Fruit fly (Drosophila melanogaster): ENCODE measurements around the gene Or22c.

The Or22c gene

dm6 chr2L:2079619-2080018, 25.2 kb downstream of the Or22c start, which contains the start of gene CG12674:
Gene CG12674 (plus strand): TSS chr2L:2079919.
- TF ChIP-seq Dll (optimal IDR thresholded peaks at IDR 0.05) (no peak), pan (optimal IDR thresholded peaks at IDR 0.05) (no peak), usp (GFP tag; optimal IDR thresholded peaks at IDR 0.05) (no peak), EcR (GFP tag; optimal IDR thresholded peaks at IDR 0.05) (no peak), psq (optimal IDR thresholded peaks at IDR 0.05) (no peak), CG8478 (optimal IDR thresholded peaks at IDR 0.05) (no peak)

- TF ChIP-seq psq (optimal IDR thresholded peaks at IDR 0.05) = no peak
- no peak for TF ChIP-seq CG8478 (optimal IDR thresholded peaks at IDR 0.05)
- no peak for TF ChIP-seq Dll (optimal IDR thresholded peaks at IDR 0.05)
- TF ChIP-seq EcR (GFP tag; optimal IDR thresholded peaks at IDR 0.05) = no peak
- no peak for TF ChIP-seq usp (GFP tag; optimal IDR thresholded peaks at IDR 0.05)
- TF ChIP-seq pan (optimal IDR thresholded peaks at IDR 0.05) = no peak
Observed at dm6 chr2L:2084349-2084748, 30.0 kb downstream of the Or22c start.

DNA sequence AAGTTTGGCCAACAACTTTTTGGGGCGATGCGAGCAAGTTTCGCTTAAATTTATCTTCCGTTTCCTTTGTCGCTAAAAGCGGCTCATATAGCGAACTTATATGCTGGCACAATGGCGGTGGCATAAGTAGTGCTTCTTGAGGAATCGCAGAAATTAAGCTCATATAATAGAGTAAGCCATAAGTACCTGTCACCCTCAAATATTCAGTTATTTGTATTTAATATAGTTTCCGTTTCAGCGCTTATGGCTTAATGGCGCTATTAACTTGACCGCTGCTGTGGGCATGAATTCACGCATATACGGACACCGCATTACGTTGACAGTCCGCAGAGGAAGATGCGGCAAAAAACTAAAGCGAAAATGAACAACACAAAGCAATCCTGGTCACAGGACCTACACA, 35.8 kb downstream of the Or22c start:
- TF ChIP-seq CG8478 (optimal IDR thresholded peaks at IDR 0.05) (no peak), usp (GFP tag; optimal IDR thresholded peaks at IDR 0.05) (no peak), psq (optimal IDR thresholded peaks at IDR 0.05) (no peak), Dll (optimal IDR thresholded peaks at IDR 0.05) (no peak), pan (optimal IDR thresholded peaks at IDR 0.05) (no peak), EcR (GFP tag; optimal IDR thresholded peaks at IDR 0.05) (no peak)

All from whole organism.